Fruit fly (Drosophila melanogaster) whole organism, embryonic: ENCODE measurements around the gene scu.
A peak's percentile ranks its signal among the peaks of the same experiment; 100 is the strongest.

Source experiments
- BEAF-32 ChIP-seq: fragments of 200-800 bp; sonication (Bioruptor generic); optimal IDR thresholded peaks from 3 replicates; lab custom pipeline; 2017; ENCODE audit warnings: missing biosample characterization, missing genetic modification characterization, mild to moderate bottlenecking, moderate library complexity, missing genetic modification reagents
- CG11398 ChIP-seq: fragments of 200-800 bp; sonication (Bioruptor generic); optimal IDR thresholded peaks from 2 replicates; lab custom pipeline; 2016; ENCODE audit warnings: missing biosample characterization, missing genetic modification characterization
- CG11456 ChIP-seq: fragments of 200-800 bp; sonication (Bioruptor generic); IDR thresholded peaks from 3 replicates; pipeline ENCODE4 v1.3.6; 2022; ENCODE audit warnings: missing biosample characterization, missing genetic modification characterization
- CG12659 ChIP-seq: fragments of 200-800 bp; sonication (Bioruptor generic); optimal IDR thresholded peaks from 3 replicates; lab custom pipeline; 2017; ENCODE audit warnings: mild to moderate bottlenecking, missing biosample characterization, missing genetic modification reagents, missing genetic modification characterization
- CG14441 ChIP-seq: fragments of 200-800 bp; sonication (Bioruptor generic); IDR thresholded peaks from 2 replicates; pipeline ENCODE4 v1.3.6; 2022; ENCODE audit warnings: missing biosample characterization, missing genetic modification characterization
- CG14965 ChIP-seq: fragments of 200-800 bp; sonication (Bioruptor generic); optimal IDR thresholded peaks from 2 replicates; lab custom pipeline; 2016; ENCODE audit warnings: missing biosample characterization, missing genetic modification characterization, borderline replicate concordance
- CG16813 ChIP-seq: fragments of 200-800 bp; sonication (Bioruptor generic); IDR thresholded peaks from 3 replicates; pipeline ENCODE4 v1.3.6; 2022; ENCODE audit warnings: missing biosample characterization, missing genetic modification characterization; ENCODE audit not compliant: partially characterized antibody
- CG17385 ChIP-seq: fragments of 200-800 bp; sonication (Bioruptor generic); optimal IDR thresholded peaks from 3 replicates; lab custom pipeline; 2018; ENCODE audit warnings: missing biosample characterization, mild to moderate bottlenecking, missing genetic modification characterization
- CG17612 ChIP-seq: fragments of 200-800 bp; sonication (Bioruptor generic); IDR thresholded peaks from 2 replicates; pipeline ENCODE4 v1.3.6; 2022; ENCODE audit warnings: missing biosample characterization, missing genetic modification characterization
- CG2678 ChIP-seq: fragments of 200-800 bp; sonication (Bioruptor generic); optimal IDR thresholded peaks from 3 replicates; lab custom pipeline; 2019; ENCODE audit warnings: missing biosample characterization, mild to moderate bottlenecking, missing genetic modification characterization, moderate library complexity
- CG32772 ChIP-seq: fragments of 200-800 bp; sonication (Bioruptor generic); IDR thresholded peaks from 2 replicates; pipeline ENCODE4 v1.3.6; 2022; ENCODE audit warnings: missing biosample characterization, missing genetic modification characterization
- CG34224 ChIP-seq: fragments of 200-800 bp; sonication (Bioruptor generic); IDR thresholded peaks from 3 replicates; pipeline ENCODE4 v1.3.6; 2022; ENCODE audit warnings: missing biosample characterization, missing genetic modification characterization; ENCODE audit not compliant: partially characterized antibody
- CG6654 ChIP-seq: fragments of 200-800 bp; sonication (Bioruptor generic); optimal IDR thresholded peaks from 2 replicates; lab custom pipeline; 2017; ENCODE audit warnings: missing biosample characterization, mild to moderate bottlenecking, missing genetic modification characterization
- CG6765 ChIP-seq: fragments of 200-800 bp; sonication (Bioruptor generic); optimal IDR thresholded peaks from 3 replicates; lab custom pipeline; 2017; ENCODE audit warnings: missing biosample characterization, mild to moderate bottlenecking, missing genetic modification characterization
- CG7928 ChIP-seq: fragments of 200-800 bp; sonication (Bioruptor generic); optimal IDR thresholded peaks from 2 replicates; lab custom pipeline; 2017; ENCODE audit warnings: missing biosample characterization, mild to moderate bottlenecking, missing genetic modification characterization
- CG8388 ChIP-seq: fragments of 200-800 bp; sonication (Bioruptor generic); optimal IDR thresholded peaks from 2 replicates; lab custom pipeline; 2019; ENCODE audit warnings: missing biosample characterization, mild to moderate bottlenecking, missing genetic modification characterization, moderate library complexity
- CHES-1-like ChIP-seq: fragments of 200-800 bp; sonication (Bioruptor generic); optimal IDR thresholded peaks from 2 replicates; lab custom pipeline; 2016; ENCODE audit warnings: missing biosample characterization, missing genetic modification characterization
- Camta ChIP-seq: fragments of 200-800 bp; sonication (Bioruptor generic); optimal IDR thresholded peaks from 2 replicates; lab custom pipeline; 2016; ENCODE audit warnings: missing biosample characterization, missing genetic modification characterization
- D19B ChIP-seq: fragments of 200-800 bp; sonication (Bioruptor generic); optimal IDR thresholded peaks from 2 replicates; lab custom pipeline; 2017; ENCODE audit warnings: missing biosample characterization, mild to moderate bottlenecking, missing genetic modification characterization
- Dll ChIP-seq: fragments of 200-800 bp; sonication (Bioruptor generic); IDR thresholded peaks from 4 replicates; pipeline ENCODE4 v1.3.6; 2022; ENCODE audit warnings: missing biosample characterization, missing genetic modification characterization; ENCODE audit not compliant: partially characterized antibody
- E2f2 ChIP-seq: fragments of 200-800 bp; sonication (Bioruptor generic); IDR thresholded peaks from 2 replicates; pipeline ENCODE4 v1.3.6; 2022; ENCODE audit warnings: missing biosample characterization, missing genetic modification characterization
- GATAe ChIP-seq: fragments of 200-800 bp; sonication (Bioruptor generic); conservative IDR thresholded peaks from 2 replicates; pipeline ENCODE4 v1.3.6; 2022; ENCODE audit warnings: missing biosample characterization, missing genetic modification characterization
- HLH4C ChIP-seq: fragments of 200-800 bp; sonication (Bioruptor generic); IDR thresholded peaks from 3 replicates; pipeline ENCODE4 v1.3.6; 2022; ENCODE audit warnings: missing biosample characterization, missing genetic modification characterization; ENCODE audit not compliant: partially characterized antibody
- Med ChIP-seq: fragments of 200-800 bp; sonication (Bioruptor generic); peaks from one replicate; lab custom pipeline; 2016; ENCODE audit warnings: missing biosample characterization, missing genetic modification characterization, mild to moderate bottlenecking, inconsistent platforms, moderate library complexity
- Nf-YB ChIP-seq: fragments of 200-800 bp; sonication (Bioruptor generic); optimal IDR thresholded peaks from 3 replicates; lab custom pipeline; 2019; ENCODE audit warnings: missing biosample characterization, mild to moderate bottlenecking, missing genetic modification characterization, moderate library complexity
- Sox100B ChIP-seq: fragments of 200-800 bp; sonication (Bioruptor generic); optimal IDR thresholded peaks from 3 replicates; lab custom pipeline; 2018; ENCODE audit warnings: missing biosample characterization, mild to moderate bottlenecking, missing genetic modification characterization
- bcd ChIP-seq: fragments of 200-800 bp; sonication (Bioruptor generic); optimal IDR thresholded peaks from 2 replicates; lab custom pipeline; 2017; ENCODE audit warnings: missing biosample characterization, mild to moderate bottlenecking, missing genetic modification characterization
- chn ChIP-seq: fragments of 200-800 bp; sonication (Bioruptor generic); optimal IDR thresholded peaks from 2 replicates; lab custom pipeline; 2016; ENCODE audit warnings: missing biosample characterization, missing genetic modification characterization
- dysf ChIP-seq: fragments of 200-800 bp; sonication (Bioruptor generic); IDR thresholded peaks from 3 replicates; pipeline ENCODE4 v1.3.6; 2022; ENCODE audit warnings: missing biosample characterization, missing genetic modification characterization
- hb ChIP-seq: fragments of 200-800 bp; sonication (Bioruptor generic); IDR thresholded peaks from 3 replicates; pipeline ENCODE4 v1.3.6; 2022; ENCODE audit warnings: missing biosample characterization, missing genetic modification characterization; ENCODE audit not compliant: partially characterized antibody
- hkb ChIP-seq, 2 experiments: fragments of 200-800 bp in 1 of 2; fragments of >200 bp in 1 of 2; sonication (Bioruptor generic) in 1 of 2; IDR thresholded peaks in 1 of 2; optimal IDR thresholded peaks in 1 of 2; 2 replicates each; pipeline versions ENCODE4 v1.3.6 to Lab custom; 2017 to 2022; ENCODE audit warnings: missing biosample characterization in 1 of 2, missing genetic modification characterization in 1 of 2
- ind ChIP-seq: fragments of 200-800 bp; sonication (Bioruptor generic); optimal IDR thresholded peaks from 3 replicates; lab custom pipeline; 2016; ENCODE audit warnings: missing biosample characterization, missing genetic modification characterization
- jumu ChIP-seq: fragments of 200-800 bp; sonication (Bioruptor generic); optimal IDR thresholded peaks from 3 replicates; lab custom pipeline; 2016; ENCODE audit warnings: missing biosample characterization, missing genetic modification characterization
- kni ChIP-seq: fragments of 200-800 bp; sonication (Bioruptor generic); optimal IDR thresholded peaks from 3 replicates; lab custom pipeline; 2017; ENCODE audit warnings: mild to moderate bottlenecking, missing biosample characterization, missing genetic modification reagents, missing genetic modification characterization
- mld ChIP-seq: fragments of 200-800 bp; sonication (Bioruptor generic); IDR thresholded peaks from 3 replicates; pipeline ENCODE4 v1.3.6; 2022; ENCODE audit warnings: missing biosample characterization, missing genetic modification characterization; ENCODE audit not compliant: partially characterized antibody
- nau ChIP-seq: fragments of 200-800 bp; sonication (Bioruptor generic); optimal IDR thresholded peaks from 3 replicates; lab custom pipeline; 2017; ENCODE audit warnings: missing biosample characterization, mild to moderate bottlenecking, missing genetic modification characterization, missing genetic modification reagents
- nerfin-2 ChIP-seq: fragments of 200-800 bp; sonication (Bioruptor generic); IDR thresholded peaks from 2 replicates; pipeline ENCODE4 v1.3.6; 2022; ENCODE audit warnings: missing biosample characterization, missing genetic modification characterization; ENCODE audit not compliant: partially characterized antibody
- nom ChIP-seq: fragments of 200-800 bp; sonication (Bioruptor generic); optimal IDR thresholded peaks from 2 replicates; lab custom pipeline; 2017; ENCODE audit warnings: missing biosample characterization, missing genetic modification characterization, mild to moderate bottlenecking, moderate library complexity, missing genetic modification reagents
- pfk ChIP-seq: fragments of 200-800 bp; sonication (Bioruptor generic); optimal IDR thresholded peaks from 2 replicates; lab custom pipeline; 2018; ENCODE audit warnings: missing biosample characterization, mild to moderate bottlenecking, missing genetic modification characterization, moderate library complexity
- rib ChIP-seq: fragments of 200-800 bp; sonication (Bioruptor generic); IDR thresholded peaks from 2 replicates; pipeline ENCODE4 v1.3.6; 2022; ENCODE audit warnings: missing biosample characterization, missing genetic modification characterization
- run ChIP-seq: fragments of 200-800 bp; sonication (Bioruptor generic); optimal IDR thresholded peaks from 3 replicates; lab custom pipeline; 2018; ENCODE audit warnings: missing biosample characterization, mild to moderate bottlenecking, missing genetic modification characterization
- vfl ChIP-seq: fragments of 200-800 bp; sonication (Bioruptor generic); optimal IDR thresholded peaks from 2 replicates; lab custom pipeline; 2016; ENCODE audit warnings: missing biosample characterization, missing genetic modification characterization
- wor ChIP-seq: fragments of 200-800 bp; sonication (Bioruptor generic); IDR thresholded peaks from 2 replicates; pipeline ENCODE4 v1.3.6; 2022; ENCODE audit warnings: missing biosample characterization, missing genetic modification characterization

The scu gene

DNA sequence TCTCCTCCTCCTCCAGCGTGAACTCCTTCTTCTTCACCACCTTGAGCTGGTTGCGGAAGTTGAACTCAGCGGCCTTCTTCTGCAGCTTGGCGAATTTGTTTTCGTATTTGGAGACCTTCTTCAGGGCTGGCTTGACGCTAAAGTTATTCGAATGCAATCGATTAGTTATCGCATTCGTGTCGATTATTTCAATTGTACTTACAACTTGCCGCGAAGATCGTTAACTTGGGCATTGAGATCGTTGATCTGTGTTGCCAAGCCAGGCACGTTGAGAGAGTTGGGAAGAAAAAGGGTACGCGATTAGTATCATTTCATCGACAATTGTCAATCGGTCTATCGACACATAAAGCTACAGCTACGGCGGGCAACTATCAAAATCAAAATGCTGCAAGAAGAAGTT lies 15.6 kb downstream of the scu start:
- TF ChIP-seq hkb (optimal IDR thresholded peaks at IDR 0.05; lab: Kevin White, UChicago) (no peak), hkb (GFP tag; IDR thresholded peaks at IDR 0.05; lab: Robert Waterston, UW) (no peak), CG7928 (no peak), run (tag; lab: Kevin White, UChicago) (no peak), CG11456 (no peak), chn (GFP tag; lab: Kevin White, UChicago) (no peak), CG12659 (GFP tag; lab: Kevin White, UChicago) (no peak), CG6765 (GFP tag; lab: Kevin White, UChicago) (no peak), CG11398 (no peak), E2f2 (0 out of 2 replicates have a peak, but pooled peaks have one; percentile 21), CG8388 (GFP tag; lab: Kevin White, UChicago) (no peak), Nf-YB (no peak), D19B (GFP tag; lab: Kevin White, UChicago) (no peak), CG32772 (GFP tag; lab: Robert Waterston, UW) (no peak), CG6654 (GFP tag; lab: Kevin White, UChicago) (no peak), Dll (GFP tag; lab: Robert Waterston, UW) (peak; percentile 20; the same call in 1 of the 4 replicates), vfl (GFP tag; lab: Kevin White, UChicago) (no peak), GATAe (no peak), Med (GFP tag; lab: Kevin White, UChicago) (peak; percentile 10), hb (GFP tag; lab: Robert Waterston, UW) (peak; percentile 53; the same call in 1 of the 3 replicates), ind (GFP tag; lab: Kevin White, UChicago) (no peak), kni (GFP tag; lab: Kevin White, UChicago) (no peak), CG17612 (no peak), Sox100B (GFP tag; lab: Kevin White, UChicago) (no peak), CG34224 (GFP tag; lab: Robert Waterston, UW) (0 out of 3 replicates have a peak, but pooled peaks have one; percentile 9), wor (GFP tag; lab: Robert Waterston, UW) (no peak), HLH4C (peak; percentile 47; the same call in 1 of the 3 replicates), dysf (GFP tag; lab: Robert Waterston, UW) (no peak), CG14965 (GFP tag; lab: Kevin White, UChicago) (no peak), rib (GFP tag; lab: Robert Waterston, UW) (no peak), CG16813 (GFP tag; lab: Robert Waterston, UW) (peak; percentile 31; the same call in 1 of the 3 replicates), nau (no peak), CHES-1-like (GFP tag; lab: Kevin White, UChicago) (no peak), bcd (GFP tag; lab: Kevin White, UChicago) (no peak), mld (GFP tag; lab: Robert Waterston, UW) (no peak), pfk (GFP tag; lab: Kevin White, UChicago) (no peak), CG2678 (no peak), nom (no peak), CG17385 (GFP tag; lab: Kevin White, UChicago) (no peak), BEAF-32 (peak; percentile 7), jumu (GFP tag; lab: Kevin White, UChicago) (no peak), Camta (GFP tag; lab: Kevin White, UChicago) (no peak), nerfin-2 (GFP tag; lab: Robert Waterston, UW) (peak; percentile 58; the same call in 1 of the 2 replicates), CG14441 (GFP tag; lab: Robert Waterston, UW) (no peak)
